Worm (Caenorhabditis elegans) whole organism, L4/young adult: ENCODE measurements around the gene F38C2.1.

Experiments
- W03F9.2 ChIP-seq: fragments of 150-350 bp; optimal IDR thresholded peaks from 2 replicates; lab custom pipeline; 2014; ENCODE audit warnings: missing biosample characterization, missing genetic modification characterization
- dao-5 ChIP-seq: sonication (generic microtip); optimal IDR thresholded peaks from 2 replicates; lab custom pipeline; 2016; ENCODE audit warnings: missing genotype, missing genetic modification characterization, moderate library complexity, missing compliant biosample characterization
- him-1 ChIP-seq: sonication (generic microtip); optimal IDR thresholded peaks from 2 replicates; lab custom pipeline; 2016; ENCODE audit warnings: missing genotype, missing genetic modification reagents, missing genetic modification characterization, missing compliant biosample characterization

F38C2.1 gene

DNA sequence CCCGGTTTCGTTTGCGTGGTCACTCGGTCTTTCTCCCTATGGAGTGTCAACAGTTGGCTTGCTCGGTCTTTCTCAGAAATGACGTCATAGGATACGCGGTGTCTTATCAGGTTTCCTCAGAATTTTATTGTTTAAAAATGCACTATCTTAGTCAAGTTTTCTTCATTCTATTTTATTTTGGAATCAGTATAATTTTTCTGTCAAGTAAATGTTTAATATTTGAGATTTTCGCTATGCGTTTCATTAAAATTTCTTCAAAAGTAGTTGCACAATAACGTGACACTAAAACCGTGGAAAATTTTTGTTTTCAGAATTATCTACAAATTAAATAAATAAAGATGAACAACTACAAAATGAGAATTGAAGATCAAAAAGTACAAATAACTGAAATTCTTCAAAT is 10.1 kb downstream of the F38C2.1 start, which contains the start of gene hlh-31:
hlh-31 (plus strand) TSS at position 301 of the 400 bp plus-strand sequence.
- TF ChIP-seq dao-5 (tag; lab: Kevin White, UChicago): no peak
- TF ChIP-seq W03F9.2 (tag; lab: Kevin White, UChicago): no peak
- TF ChIP-seq him-1 (tag; lab: Kevin White, UChicago): no peak

DNA sequence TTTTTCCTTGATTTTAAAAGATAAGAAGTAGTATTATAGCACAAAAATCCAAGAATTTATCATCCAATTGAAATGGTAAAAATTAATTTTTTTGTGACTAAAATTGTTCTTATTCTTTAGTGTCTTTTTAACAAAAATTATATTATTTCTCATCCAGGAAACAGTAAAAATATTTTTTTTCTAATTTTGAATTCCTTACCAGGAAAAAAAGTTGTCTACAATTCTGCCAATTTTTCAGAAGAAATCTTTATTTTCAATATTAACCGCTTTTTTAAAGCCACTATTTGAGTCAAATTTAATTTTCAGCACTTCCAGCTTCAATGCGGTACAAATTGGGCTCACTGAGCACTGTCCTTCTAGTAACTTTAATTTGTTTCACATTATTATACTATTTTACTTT is 23.7 kb downstream of the F38C2.1 start, which contains the start of gene F38C2.4:
F38C2.4 (plus strand) TSS at position 301 of the 400 bp plus-strand sequence.
- TF ChIP-seq W03F9.2 (tag; lab: Kevin White, UChicago): no peak
- no peak for TF ChIP-seq him-1 (tag; lab: Kevin White, UChicago)
- no peak for TF ChIP-seq dao-5 (tag; lab: Kevin White, UChicago)

DNA sequence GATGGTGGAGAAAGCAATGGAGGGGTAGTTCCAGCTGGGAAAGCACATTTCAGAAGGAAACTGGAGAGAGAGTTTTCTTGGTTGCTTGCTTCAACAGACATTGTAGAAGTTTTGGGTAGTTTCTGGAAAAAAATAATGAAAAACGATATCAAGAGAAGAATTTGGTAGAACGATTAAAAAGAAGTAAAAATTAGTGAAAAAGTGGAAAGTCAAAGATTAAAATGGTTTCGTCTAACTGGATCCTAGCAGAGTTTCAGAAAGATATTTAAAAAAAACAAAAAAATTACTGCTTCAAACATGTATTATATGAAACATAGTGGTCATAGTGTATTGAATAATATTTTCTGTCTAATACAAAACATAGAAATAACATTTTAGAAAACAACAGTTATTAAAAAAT is 30.1 kb downstream of the F38C2.1 start, which contains the start of gene F38C2.7:
F38C2.7 (minus strand) TSS at position 101 of the 400 bp plus-strand sequence.
- TF ChIP-seq him-1 (tag; lab: Kevin White, UChicago) (no peak), W03F9.2 (tag; lab: Kevin White, UChicago) (no peak), dao-5 (tag; lab: Kevin White, UChicago) (no peak)

DNA sequence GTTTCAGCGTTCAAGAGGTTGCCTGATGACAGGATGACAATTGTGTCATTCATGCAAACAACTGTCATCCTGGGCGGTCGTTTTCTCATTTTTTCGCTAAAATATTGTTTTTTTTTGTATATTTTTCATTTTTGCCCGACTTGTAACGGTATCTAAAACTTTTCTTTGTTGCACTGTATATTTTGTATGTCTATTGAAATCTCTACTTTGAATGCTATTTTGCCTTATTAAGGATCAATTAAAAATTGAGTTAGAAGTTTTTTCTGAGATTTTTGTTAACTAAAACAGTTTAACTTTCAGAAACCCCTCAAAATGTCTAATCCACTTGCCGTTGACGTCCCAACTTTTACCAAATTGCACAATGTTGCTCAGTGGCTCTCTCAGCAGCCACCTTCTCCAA is 30.7 kb downstream of the F38C2.1 start, which contains the start of gene ccch-2:
ccch-2 (plus strand) TSS at position 301 of the 400 bp plus-strand sequence.
- TF ChIP-seq W03F9.2 (tag; lab: Kevin White, UChicago): no peak
- no peak for TF ChIP-seq him-1 (tag; lab: Kevin White, UChicago)
- TF ChIP-seq dao-5 (tag; lab: Kevin White, UChicago): no peak

DNA sequence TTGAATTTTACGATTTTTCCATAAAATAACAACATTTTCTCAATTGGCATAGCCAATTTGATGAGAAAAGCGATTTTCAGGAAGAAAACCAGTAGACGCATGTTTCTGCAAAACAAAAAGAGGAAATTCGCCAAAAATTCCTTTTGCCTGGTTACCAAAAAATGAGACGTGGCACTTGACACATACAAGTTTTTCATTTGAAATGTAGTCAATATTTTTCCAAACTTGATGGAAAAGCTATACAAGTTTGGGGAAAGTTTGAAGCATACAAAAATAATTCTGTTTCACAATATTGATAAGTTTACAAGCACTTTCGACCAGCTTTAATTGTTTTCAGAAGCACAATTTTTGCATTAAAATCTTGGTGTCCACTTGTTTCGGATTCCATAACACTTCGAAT is 33.4 kb downstream of the F38C2.1 start, which contains the start of gene clec-191:
clec-191 (minus strand) TSS at position 101 of the 400 bp plus-strand sequence.
- TF ChIP-seq dao-5 (tag; lab: Kevin White, UChicago) (no peak), him-1 (tag; lab: Kevin White, UChicago) (no peak), W03F9.2 (tag; lab: Kevin White, UChicago) (no peak)

DNA sequence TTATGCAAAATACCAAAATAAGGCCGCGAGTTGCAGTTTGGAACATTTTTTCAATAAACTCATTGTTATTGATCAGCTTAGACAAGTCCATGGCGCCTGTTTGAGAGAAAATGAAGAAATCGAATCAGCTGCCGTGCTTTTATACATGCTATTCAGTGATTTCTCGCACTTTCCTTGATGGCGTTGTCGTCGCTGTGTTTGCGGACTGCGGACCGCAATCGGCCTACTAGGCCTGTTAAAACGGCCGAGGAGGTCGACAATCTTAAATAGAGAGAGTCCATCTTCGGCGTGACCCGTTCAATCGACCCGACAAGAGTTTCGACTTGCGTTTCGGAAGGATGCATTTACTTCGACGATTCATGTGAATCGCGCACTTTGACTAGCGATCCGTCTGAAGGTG is 43.5 kb downstream of the F38C2.1 start, which contains the start of gene srz-75:
srz-75 (minus strand) TSS at position 101 of the 400 bp plus-strand sequence.
- TF ChIP-seq dao-5 (tag; lab: Kevin White, UChicago) (no peak), him-1 (tag; lab: Kevin White, UChicago) (no peak), W03F9.2 (tag; lab: Kevin White, UChicago) (no peak)

DNA sequence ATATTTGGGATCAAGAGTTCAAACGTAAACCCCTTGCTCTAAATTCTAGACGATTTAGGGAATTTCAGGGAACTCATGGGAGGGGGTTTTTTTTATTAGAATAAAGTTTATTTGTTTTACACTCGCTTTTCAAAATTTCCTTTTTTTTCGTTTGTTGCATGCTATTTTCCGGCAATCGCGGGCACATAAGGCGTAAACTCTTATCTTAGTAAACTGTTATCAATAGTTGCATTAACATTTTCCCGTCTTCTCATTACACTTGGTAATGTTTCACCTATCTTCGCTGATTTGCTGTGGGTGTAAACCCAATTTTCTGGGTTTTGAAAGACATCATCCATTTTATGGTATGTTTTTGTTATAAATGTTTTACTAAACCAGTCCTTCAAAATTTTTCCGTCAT is 46.7 kb downstream of the F38C2.1 start:
- TF ChIP-seq him-1 (tag; lab: Kevin White, UChicago): no peak
- no peak for TF ChIP-seq dao-5 (tag; lab: Kevin White, UChicago)
- no peak for TF ChIP-seq W03F9.2 (tag; lab: Kevin White, UChicago)

DNA sequence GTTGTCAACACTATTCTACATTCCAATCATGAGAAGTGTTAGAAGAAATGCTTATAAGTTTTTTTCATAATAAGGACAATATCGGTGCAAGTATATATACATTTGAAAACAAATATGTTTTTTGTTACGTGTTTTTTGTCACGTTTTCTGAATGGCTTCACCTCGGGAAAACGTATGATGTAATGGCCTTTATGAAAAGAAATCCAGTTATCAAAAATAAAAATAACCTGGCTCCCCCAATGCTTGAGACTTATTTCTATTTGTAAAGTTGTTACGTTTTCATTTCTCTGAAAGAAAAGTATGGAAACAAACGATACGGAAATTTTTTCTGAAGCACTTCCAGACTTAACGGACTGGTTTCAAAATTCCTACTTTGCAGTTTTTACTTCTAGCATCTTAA is 51.6 kb downstream of the F38C2.1 start, which contains the start of gene srz-72:
srz-72 (plus strand) TSS at position 301 of the 400 bp plus-strand sequence.
- TF ChIP-seq dao-5 (tag; lab: Kevin White, UChicago) (no peak), W03F9.2 (tag; lab: Kevin White, UChicago) (no peak), him-1 (tag; lab: Kevin White, UChicago) (no peak)
